Worm (Caenorhabditis elegans) whole organism, L1 larva: ENCODE measurements around the gene col-118.

ENCODE experiments used
- C04F5.9 ChIP-seq: sonication (generic microtip); optimal IDR thresholded peaks from 2 replicates; lab custom pipeline; 2016; ENCODE audit warnings: missing genetic modification characterization, missing compliant biosample characterization
- C16A3.4 ChIP-seq: fragments of 150-350 bp; optimal IDR thresholded peaks from 2 replicates; lab custom pipeline; 2014; ENCODE audit warnings: missing biosample characterization, missing genetic modification characterization
- C34B4.2 ChIP-seq: sonication (generic microtip); optimal IDR thresholded peaks from 2 replicates; lab custom pipeline; 2017; ENCODE audit warnings: mild to moderate bottlenecking, missing genetic modification characterization, missing compliant biosample characterization
- Y116A8C.19 ChIP-seq: sonication (generic microtip); optimal IDR thresholded peaks from 2 replicates; lab custom pipeline; 2016; ENCODE audit warnings: missing compliant biosample characterization, missing genetic modification characterization, borderline replicate concordance
- alr-1 ChIP-seq: fragments of 200-800 bp; sonication (Bioruptor generic); optimal IDR thresholded peaks from 2 replicates; lab custom pipeline; 2018; ENCODE audit warnings: borderline replicate concordance, mild to moderate bottlenecking, missing genetic modification characterization, missing compliant biosample characterization
- blmp-1 ChIP-seq: fragments of 150-350 bp; optimal IDR thresholded peaks from 2 replicates; lab custom pipeline; 2014; ENCODE audit warnings: missing biosample characterization, missing genetic modification characterization
- ceh-82 ChIP-seq, 3 experiments: fragments of 150-350 bp in 1 of 3; sonication (generic microtip) in 2 of 3; optimal IDR thresholded peaks; 2 replicates each; lab custom pipeline; 2014 to 2017; ENCODE audit warnings: missing biosample characterization in 3 of 3, missing genetic modification characterization in 3 of 3
- ceh-90 ChIP-seq: sonication (generic microtip); optimal IDR thresholded peaks from 2 replicates; lab custom pipeline; 2016; ENCODE audit warnings: missing genetic modification characterization, missing compliant biosample characterization
- dpl-1 ChIP-seq, 3 experiments: fragments of 150-350 bp in 2 of 3; sonication (generic microtip) in 1 of 3; optimal IDR thresholded peaks; 2 replicates each; lab custom pipeline; 2014 to 2017; ENCODE audit warnings: missing biosample characterization in 3 of 3, missing genetic modification characterization in 3 of 3, missing genetic modification reagents in 3 of 3
- dsc-1 ChIP-seq: sonication (generic microtip); optimal IDR thresholded peaks from 2 replicates; lab custom pipeline; 2016; ENCODE audit warnings: mild to moderate bottlenecking, missing genetic modification characterization, missing compliant biosample characterization
- egl-13 ChIP-seq: sonication (generic microtip); optimal IDR thresholded peaks from 2 replicates; lab custom pipeline; 2016; ENCODE audit warnings: missing genotype, missing genetic modification reagents, missing genetic modification characterization, missing compliant biosample characterization
- elt-2 ChIP-seq: sonication (generic microtip); optimal IDR thresholded peaks from 2 replicates; lab custom pipeline; 2016; ENCODE audit warnings: missing genetic modification characterization, mild to moderate bottlenecking, inconsistent platforms, missing compliant biosample characterization, missing genetic modification reagents
- elt-3 ChIP-seq, 6 experiments: fragments of 150-350 bp in 1 of 6; sonication (generic microtip); optimal IDR thresholded peaks; 2 replicates each; lab custom pipeline; 2017 to 2018; ENCODE audit warnings: missing biosample characterization in 6 of 6, missing genetic modification characterization in 6 of 6, inconsistent platforms in 1 of 6
- fkh-10 ChIP-seq: sonication (generic microtip); optimal IDR thresholded peaks from 2 replicates; lab custom pipeline; 2017; ENCODE audit warnings: missing biosample characterization, missing genetic modification reagents, missing genetic modification characterization
- fkh-4 ChIP-seq: sonication (generic microtip); optimal IDR thresholded peaks from 2 replicates; lab custom pipeline; 2016; ENCODE audit warnings: missing compliant biosample characterization, missing genetic modification characterization, borderline replicate concordance
- fkh-8 ChIP-seq: sonication (generic microtip); optimal IDR thresholded peaks from 2 replicates; lab custom pipeline; 2016; ENCODE audit warnings: mild to moderate bottlenecking, missing genetic modification characterization, missing compliant biosample characterization
- fos-1 ChIP-seq: fragments of 150-350 bp; optimal IDR thresholded peaks from 2 replicates; lab custom pipeline; 2014; ENCODE audit warnings: missing biosample characterization, missing genetic modification characterization
- hlh-17 ChIP-seq: fragments of 200-800 bp; sonication (Bioruptor generic); optimal IDR thresholded peaks from 2 replicates; lab custom pipeline; 2018; ENCODE audit warnings: missing genetic modification characterization, mild to moderate bottlenecking, missing compliant biosample characterization, moderate library complexity, borderline replicate concordance
- hlh-4 ChIP-seq: sonication (generic microtip); optimal IDR thresholded peaks from 2 replicates; lab custom pipeline; 2016; ENCODE audit warnings: mild to moderate bottlenecking, missing genetic modification characterization, missing compliant biosample characterization
- irx-1 ChIP-seq: sonication (generic microtip); optimal IDR thresholded peaks from 2 replicates; lab custom pipeline; 2016; ENCODE audit warnings: missing genetic modification characterization, missing compliant biosample characterization
- isw-1 ChIP-seq: fragments of 200-800 bp; sonication (Bioruptor generic); IDR thresholded peaks from 2 replicates; pipeline ENCODE4 v1.3.6; 2022; ENCODE audit warnings: missing genetic modification characterization, missing compliant biosample characterization
- lin-13 ChIP-seq: fragments of 150-350 bp; optimal IDR thresholded peaks from 2 replicates; lab custom pipeline; 2014; ENCODE audit warnings: missing biosample characterization, missing genetic modification reagents, missing genetic modification characterization
- lin-14 ChIP-seq: fragments of 200-800 bp; sonication (Bioruptor generic); optimal IDR thresholded peaks from 2 replicates; lab custom pipeline; 2018; ENCODE audit warnings: mild to moderate bottlenecking, missing genetic modification characterization, moderate library complexity, missing compliant biosample characterization
- lin-15B ChIP-seq: fragments of 150-350 bp; sonication (generic microtip); optimal IDR thresholded peaks from 3 replicates; lab custom pipeline; 2014; ENCODE audit warnings: missing biosample characterization, missing genetic modification characterization
- lin-39 ChIP-seq: fragments of 150-350 bp; optimal IDR thresholded peaks from 2 replicates; lab custom pipeline; 2014; ENCODE audit warnings: missing biosample characterization, missing genetic modification reagents, missing genetic modification characterization
- lir-3 ChIP-seq: sonication (generic microtip); optimal IDR thresholded peaks from 2 replicates; lab custom pipeline; 2016; ENCODE audit warnings: mild to moderate bottlenecking, missing genetic modification characterization, moderate library complexity, missing compliant biosample characterization; ENCODE audit not compliant: poor library complexity
- mab-9 ChIP-seq: fragments of 200-800 bp; sonication (Bioruptor generic); IDR thresholded peaks from 2 replicates; pipeline ENCODE4 v1.3.6; 2022; ENCODE audit warnings: missing genetic modification reagents, missing genetic modification characterization, missing compliant biosample characterization
- mdl-1 ChIP-seq, 2 experiments: fragments of 150-350 bp; optimal IDR thresholded peaks; 2 replicates each; lab custom pipeline; 2014 to 2017; ENCODE audit warnings: missing biosample characterization in 2 of 2, missing genetic modification characterization in 2 of 2, inconsistent platforms in 1 of 2
- nhr-11 ChIP-seq: fragments of 150-350 bp; optimal IDR thresholded peaks from 2 replicates; lab custom pipeline; 2014; ENCODE audit warnings: missing biosample characterization, missing genetic modification characterization
- nhr-19 ChIP-seq: fragments of 200-800 bp; sonication (Bioruptor generic); conservative IDR thresholded peaks from 2 replicates; pipeline ENCODE4 v1.3.6; 2022; ENCODE audit warnings: missing genetic modification characterization, missing compliant biosample characterization
- nhr-47 ChIP-seq: sonication (generic microtip); optimal IDR thresholded peaks from 2 replicates; lab custom pipeline; 2016; ENCODE audit warnings: mild to moderate bottlenecking, missing genetic modification characterization, moderate library complexity, missing compliant biosample characterization
- nhr-71 ChIP-seq: sonication (generic microtip); optimal IDR thresholded peaks from 2 replicates; lab custom pipeline; 2016; ENCODE audit warnings: mild to moderate bottlenecking, missing genetic modification characterization, moderate library complexity, missing compliant biosample characterization
- nhr-76 ChIP-seq: sonication (generic microtip); optimal IDR thresholded peaks from 2 replicates; lab custom pipeline; 2017; ENCODE audit warnings: missing biosample characterization, missing genetic modification characterization
- nhr-84 ChIP-seq: sonication (generic microtip); optimal IDR thresholded peaks from 2 replicates; lab custom pipeline; 2017; ENCODE audit warnings: missing biosample characterization, missing genetic modification characterization
- nhr-85 ChIP-seq: sonication (generic microtip); peaks from one replicate; lab custom pipeline; 2016; ENCODE audit warnings: missing genetic modification characterization, inconsistent platforms, missing compliant biosample characterization
- nhr-90 ChIP-seq: sonication (generic microtip); optimal IDR thresholded peaks from 2 replicates; lab custom pipeline; 2016; ENCODE audit warnings: mild to moderate bottlenecking, missing genetic modification characterization, missing compliant biosample characterization; ENCODE audit not compliant: poor library complexity
- pax-3 ChIP-seq: fragments of 200-800 bp; sonication (Bioruptor generic); optimal IDR thresholded peaks from 2 replicates; lab custom pipeline; 2018; ENCODE audit warnings: mild to moderate bottlenecking, missing genetic modification characterization, moderate library complexity, missing compliant biosample characterization
- rnt-1 ChIP-seq: sonication (generic microtip); optimal IDR thresholded peaks from 2 replicates; lab custom pipeline; 2016; ENCODE audit warnings: mild to moderate bottlenecking, missing genetic modification characterization, moderate library complexity, missing compliant biosample characterization
- snpc-4 ChIP-seq: fragments of 150-350 bp; optimal IDR thresholded peaks from 2 replicates; lab custom pipeline; 2014; ENCODE audit warnings: missing biosample characterization, missing genetic modification characterization
- sox-4 ChIP-seq: sonication (generic microtip); optimal IDR thresholded peaks from 2 replicates; lab custom pipeline; 2016; ENCODE audit warnings: missing genetic modification characterization, missing compliant biosample characterization
- sptf-1 ChIP-seq: fragments of 150-350 bp; optimal IDR thresholded peaks from 2 replicates; lab custom pipeline; 2014; ENCODE audit warnings: missing biosample characterization, missing genetic modification characterization
- tbx-2 ChIP-seq: sonication (generic microtip); optimal IDR thresholded peaks from 2 replicates; lab custom pipeline; 2016; ENCODE audit warnings: missing genetic modification characterization, missing compliant biosample characterization
- tlp-1 ChIP-seq: fragments of 150-350 bp; optimal IDR thresholded peaks from 2 replicates; lab custom pipeline; 2014; ENCODE audit warnings: missing biosample characterization, missing genetic modification characterization
- unc-130 ChIP-seq: fragments of 150-350 bp; optimal IDR thresholded peaks from 2 replicates; lab custom pipeline; 2017; ENCODE audit warnings: missing biosample characterization, missing genetic modification characterization, inconsistent platforms
- unc-30 ChIP-seq: sonication (generic microtip); optimal IDR thresholded peaks from 2 replicates; lab custom pipeline; 2017; ENCODE audit warnings: missing biosample characterization, missing genetic modification characterization
- unc-62 ChIP-seq: fragments of 150-350 bp; optimal IDR thresholded peaks from 2 replicates; lab custom pipeline; 2014; ENCODE audit warnings: missing biosample characterization, missing genetic modification reagents, missing genetic modification characterization
- unc-86 ChIP-seq: sonication (generic microtip); optimal IDR thresholded peaks from 2 replicates; lab custom pipeline; 2016; ENCODE audit warnings: missing genetic modification characterization, missing compliant biosample characterization
- unc-98 ChIP-seq: fragments of 200-800 bp; sonication (Bioruptor generic); IDR thresholded peaks from 2 replicates; pipeline ENCODE4 v1.3.6; 2022; ENCODE audit warnings: missing genetic modification characterization, missing compliant biosample characterization
- vab-15 ChIP-seq: sonication (generic microtip); optimal IDR thresholded peaks from 2 replicates; lab custom pipeline; 2017; ENCODE audit warnings: missing genotype, mild to moderate bottlenecking, missing genetic modification characterization, missing compliant biosample characterization
- xbp-1 ChIP-seq: sonication (generic microtip); optimal IDR thresholded peaks from 2 replicates; lab custom pipeline; 2016; ENCODE audit warnings: missing genetic modification characterization, missing compliant biosample characterization
- zag-1 ChIP-seq: fragments of 150-350 bp; optimal IDR thresholded peaks from 2 replicates; lab custom pipeline; 2014; ENCODE audit warnings: missing biosample characterization, missing genetic modification characterization
- zip-4 ChIP-seq: fragments of 200-800 bp; sonication (Bioruptor generic); optimal IDR thresholded peaks from 2 replicates; lab custom pipeline; 2018; ENCODE audit warnings: mild to moderate bottlenecking, missing genetic modification characterization, moderate library complexity, missing compliant biosample characterization
- ztf-4 ChIP-seq: fragments of 150-350 bp; optimal IDR thresholded peaks from 2 replicates; lab custom pipeline; 2014; ENCODE audit warnings: missing biosample characterization, missing genetic modification characterization

col-118 gene

ce11 chrIV:8891131-8891530, 43.1 kb downstream of the col-118 start, which contains the start of gene spr-2 (continued):
- TF ChIP-seq alr-1 (tag; lab: Kevin White, UChicago) (no peak), nhr-84 (tag; lab: Kevin White, UChicago) (no peak), nhr-19 (peak; percentile 75), unc-98 (no peak), blmp-1 (tag; lab: Kevin White, UChicago) (peak; percentile 64), lin-39 (tag; lab: Kevin White, UChicago) (peak; percentile 75), unc-30 (no peak), zip-4 (GFP tag; lab: Kevin White, UChicago) (no peak), irx-1 (tag; lab: Kevin White, UChicago) (peak; percentile 59), snpc-4 (tag; lab: Kevin White, UChicago) (peak; percentile 66), elt-2 (tag; lab: Kevin White, UChicago) (peak; percentile 8), xbp-1 (tag; lab: Kevin White, UChicago) (peak; percentile 80), C16A3.4 (peak; percentile 76), unc-86 (tag; lab: Kevin White, UChicago) (peak; percentile 59), lin-15B (tag; lab: Kevin White, UChicago) (peak; percentile 65), sox-4 (peak; percentile 4), unc-130 (tag; lab: Kevin White, UChicago) (peak; percentile 37), pax-3 (tag; lab: Kevin White, UChicago) (no peak), dpl-1 (GFP tag; optimal IDR thresholded peaks at IDR 0.05; lab: Kevin White, UChicago) (peak; percentile 84 to 88 (median 87)), unc-62 (GFP tag; lab: Kevin White, UChicago) (no peak), fkh-8 (tag; lab: Kevin White, UChicago) (peak; percentile 50), isw-1 (GFP tag; lab: Robert Waterston, UW) (peak; percentile 42; the same call in 1 of the 2 replicates), zag-1 (tag; lab: Kevin White, UChicago) (no peak), Y116A8C.19 (tag; lab: Kevin White, UChicago) (no peak), tlp-1 (no peak), fos-1 (tag; lab: Kevin White, UChicago) (peak; percentile 55), vab-15 (tag; lab: Kevin White, UChicago) (no peak), lir-3 (tag; lab: Kevin White, UChicago) (no peak), C04F5.9 (tag; lab: Kevin White, UChicago) (peak; percentile 14), mdl-1 (tag; optimal IDR thresholded peaks at IDR 0.05; lab: Kevin White, UChicago) (peak in 1 of 2 experiments; percentile 48), nhr-85 (tag; lab: Kevin White, UChicago) (peak; percentile 76), elt-3 (tag; optimal IDR thresholded peaks at IDR 0.05; lab: Kevin White, UChicago) (peak in 2 of 6 experiments; percentile 12 to 34), sptf-1 (tag; lab: Kevin White, UChicago) (no peak), rnt-1 (peak; percentile 84), C34B4.2 (tag; lab: Kevin White, UChicago) (no peak), nhr-47 (tag; lab: Kevin White, UChicago) (peak; percentile 84), ztf-4 (tag; lab: Kevin White, UChicago) (peak; percentile 54), nhr-11 (tag; lab: Kevin White, UChicago) (peak; percentile 67), fkh-4 (tag; lab: Kevin White, UChicago) (no peak), nhr-90 (tag; lab: Kevin White, UChicago) (peak; percentile 79), mab-9 (GFP tag; lab: Robert Waterston, UW) (no peak), nhr-76 (tag; lab: Kevin White, UChicago) (no peak), ceh-82 (tag; optimal IDR thresholded peaks at IDR 0.05; lab: Kevin White, UChicago) (peak; percentile 21 to 65 (median 54)), egl-13 (tag; lab: Kevin White, UChicago) (peak; percentile 39), lin-14 (GFP tag; lab: Kevin White, UChicago) (peak; percentile 81), hlh-4 (tag; lab: Kevin White, UChicago) (no peak), nhr-71 (tag; lab: Kevin White, UChicago) (peak; percentile 89), fkh-10 (GFP tag; lab: Kevin White, UChicago) (peak; percentile 30), dsc-1 (tag; lab: Kevin White, UChicago) (peak; percentile 75), ceh-90 (tag; lab: Kevin White, UChicago) (no peak), lin-13 (GFP tag; lab: Kevin White, UChicago) (peak; percentile 42), tbx-2 (peak; percentile 78), hlh-17 (GFP tag; lab: Kevin White, UChicago) (no peak)
